Fruit fly (Drosophila melanogaster) whole organism, embryonic: ENCODE measurements around the gene Ufd4.
A peak's percentile ranks its signal among the peaks of the same experiment; 100 is the strongest.

Source experiments
- Abd-B ChIP-seq: fragments of 200-800 bp; sonication (Bioruptor generic); optimal IDR thresholded peaks from 2 replicates; lab custom pipeline; 2018; ENCODE audit warnings: missing biosample characterization, mild to moderate bottlenecking, missing genetic modification characterization, moderate library complexity
- Atf3 ChIP-seq: fragments of 200-800 bp; sonication (Bioruptor generic); optimal IDR thresholded peaks from 3 replicates; lab custom pipeline; 2016; ENCODE audit warnings: missing biosample characterization, missing genetic modification characterization
- Awh ChIP-seq: fragments of 200-800 bp; sonication (Bioruptor generic); IDR thresholded peaks from 2 replicates; pipeline ENCODE4, ENCODE4 v1.3.6; 2022; ENCODE audit warnings: missing biosample characterization, missing genetic modification characterization
- BEAF-32 ChIP-seq: fragments of 200-800 bp; sonication (Bioruptor generic); optimal IDR thresholded peaks from 3 replicates; lab custom pipeline; 2017; ENCODE audit warnings: missing biosample characterization, missing genetic modification characterization, mild to moderate bottlenecking, moderate library complexity, missing genetic modification reagents
- CG10267 ChIP-seq: fragments of 200-800 bp; sonication (Bioruptor generic); optimal IDR thresholded peaks from 2 replicates; lab custom pipeline; 2018; ENCODE audit warnings: missing biosample characterization, mild to moderate bottlenecking, missing genetic modification characterization, moderate library complexity
- CG10654 ChIP-seq: fragments of 200-800 bp; sonication (Bioruptor generic); optimal IDR thresholded peaks from 2 replicates; lab custom pipeline; 2016; ENCODE audit warnings: missing biosample characterization, missing genetic modification characterization
- CG11723 ChIP-seq: fragments of 200-800 bp; sonication (Bioruptor generic); optimal IDR thresholded peaks from 2 replicates; lab custom pipeline; 2017; ENCODE audit warnings: missing biosample characterization, mild to moderate bottlenecking, missing genetic modification characterization
- CG14710 ChIP-seq: fragments of 200-800 bp; sonication (Bioruptor generic); optimal IDR thresholded peaks from 3 replicates; lab custom pipeline; 2019; ENCODE audit warnings: missing biosample characterization, mild to moderate bottlenecking, missing genetic modification characterization, moderate library complexity
- CG15011 ChIP-seq: fragments of 200-800 bp; sonication (Bioruptor generic); optimal IDR thresholded peaks from 3 replicates; lab custom pipeline; 2018; ENCODE audit warnings: missing biosample characterization, mild to moderate bottlenecking, missing genetic modification characterization
- CG15073 ChIP-seq: fragments of 200-800 bp; sonication (Bioruptor generic); optimal IDR thresholded peaks from 2 replicates; lab custom pipeline; 2016; ENCODE audit warnings: missing biosample characterization, missing genetic modification characterization
- CG15514 ChIP-seq: fragments of 200-800 bp; sonication (Bioruptor generic); optimal IDR thresholded peaks from 3 replicates; lab custom pipeline; 2017; ENCODE audit warnings: missing biosample characterization, missing genetic modification characterization, mild to moderate bottlenecking, moderate library complexity, missing genetic modification reagents
- CG1647 ChIP-seq: fragments of 200-800 bp; sonication (Bioruptor generic); optimal IDR thresholded peaks from 3 replicates; lab custom pipeline; 2016; ENCODE audit warnings: missing biosample characterization, missing genetic modification characterization
- CG16779 ChIP-seq: fragments of 200-800 bp; sonication (Bioruptor generic); IDR thresholded peaks from 2 replicates; pipeline ENCODE4 v1.3.6; 2022; ENCODE audit warnings: missing biosample characterization, missing genetic modification characterization
- CG17328 ChIP-seq: fragments of 200-800 bp; sonication (Bioruptor generic); IDR thresholded peaks from 2 replicates; pipeline ENCODE4 v1.3.6; 2022; ENCODE audit warnings: missing biosample characterization, missing genetic modification characterization
- CG18476 ChIP-seq: fragments of 200-800 bp; sonication (Bioruptor generic); optimal IDR thresholded peaks from 2 replicates; lab custom pipeline; 2016; ENCODE audit warnings: missing biosample characterization, mild to moderate bottlenecking, missing genetic modification characterization
- CG4360 ChIP-seq: fragments of 200-800 bp; sonication (Bioruptor generic); IDR thresholded peaks from 2 replicates; pipeline ENCODE4 v1.3.6; 2022; ENCODE audit warnings: missing biosample characterization, missing genetic modification characterization
- CG4854 ChIP-seq: fragments of 200-800 bp; sonication (Bioruptor generic); optimal IDR thresholded peaks from 2 replicates; lab custom pipeline; 2016; ENCODE audit warnings: missing biosample characterization, missing genetic modification characterization, inconsistent platforms
- CG6272 ChIP-seq: fragments of 200-800 bp; sonication (Bioruptor generic); IDR thresholded peaks from 2 replicates; pipeline ENCODE4 v1.3.6; 2022; ENCODE audit warnings: missing biosample characterization, missing genetic modification characterization
- CG6765 ChIP-seq: fragments of 200-800 bp; sonication (Bioruptor generic); optimal IDR thresholded peaks from 3 replicates; lab custom pipeline; 2017; ENCODE audit warnings: missing biosample characterization, mild to moderate bottlenecking, missing genetic modification characterization
- CG6791 ChIP-seq: fragments of 200-800 bp; sonication (Bioruptor generic); IDR thresholded peaks from 3 replicates; pipeline ENCODE4 v1.3.6; 2022; ENCODE audit warnings: missing biosample characterization, missing genetic modification characterization; ENCODE audit not compliant: partially characterized antibody
- CG9437 ChIP-seq: fragments of 200-800 bp; sonication (Bioruptor generic); optimal IDR thresholded peaks from 2 replicates; lab custom pipeline; 2018; ENCODE audit warnings: missing biosample characterization, mild to moderate bottlenecking, missing genetic modification characterization
- CG9817 ChIP-seq: fragments of 200-800 bp; sonication (Bioruptor generic); optimal IDR thresholded peaks from 2 replicates; lab custom pipeline; 2018; ENCODE audit warnings: missing biosample characterization, mild to moderate bottlenecking, missing genetic modification characterization, moderate library complexity
- Deaf1 ChIP-seq: fragments of 200-800 bp; optimal IDR thresholded peaks from 3 replicates; lab custom pipeline; 2019; ENCODE audit warnings: missing biosample characterization, mild to moderate bottlenecking, missing genetic modification characterization, moderate library complexity
- Dip3 ChIP-seq: fragments of 200-800 bp; sonication (Bioruptor generic); optimal IDR thresholded peaks from 3 replicates; lab custom pipeline; 2016; ENCODE audit warnings: missing biosample characterization, missing genetic modification characterization
- Drgx ChIP-seq: fragments of 200-800 bp; sonication (Bioruptor generic); IDR thresholded peaks from 2 replicates; pipeline ENCODE4 v1.3.6; 2022; ENCODE audit warnings: missing biosample characterization, missing genetic modification characterization
- Ets65A ChIP-seq: fragments of 200-800 bp; sonication (Bioruptor generic); peaks from one replicate; lab custom pipeline; 2016; ENCODE audit warnings: missing biosample characterization, missing genetic modification characterization
- Ets97D ChIP-seq: fragments of 200-800 bp; sonication (Bioruptor generic); optimal IDR thresholded peaks from 3 replicates; lab custom pipeline; 2016; ENCODE audit warnings: missing biosample characterization, missing genetic modification characterization
- Fer1 ChIP-seq: fragments of 200-800 bp; sonication (Bioruptor generic); optimal IDR thresholded peaks from 2 replicates; lab custom pipeline; 2017; ENCODE audit warnings: missing biosample characterization, mild to moderate bottlenecking, missing genetic modification characterization
- Fer2 ChIP-seq: fragments of 200-800 bp; sonication (Bioruptor generic); optimal IDR thresholded peaks from 2 replicates; lab custom pipeline; 2018; ENCODE audit warnings: missing biosample characterization, mild to moderate bottlenecking, missing genetic modification characterization, moderate library complexity
- GATAe ChIP-seq: fragments of 200-800 bp; sonication (Bioruptor generic); conservative IDR thresholded peaks from 2 replicates; pipeline ENCODE4 v1.3.6; 2022; ENCODE audit warnings: missing biosample characterization, missing genetic modification characterization
- Jarid2 ChIP-seq: fragments of 200-800 bp; sonication (Bioruptor generic); optimal IDR thresholded peaks from 3 replicates; lab custom pipeline; 2017; ENCODE audit warnings: mild to moderate bottlenecking, missing biosample characterization, missing genetic modification reagents, missing genetic modification characterization
- MBD-R2 ChIP-seq: fragments of 200-800 bp; sonication (Bioruptor generic); IDR thresholded peaks from 2 replicates; pipeline ENCODE4 v1.3.6; 2022; ENCODE audit warnings: missing biosample characterization, missing genetic modification characterization
- Optix ChIP-seq: fragments of 200-800 bp; sonication (Bioruptor generic); IDR thresholded peaks from 3 replicates; pipeline ENCODE4 v1.3.6; 2022; ENCODE audit warnings: missing biosample characterization, missing genetic modification characterization
- Trl ChIP-seq, 3 experiments: fragments of >200 bp in 2 of 3; fragments of 200-800 bp in 1 of 3; sonication (Bioruptor generic) in 1 of 3; optimal IDR thresholded peaks; 2 replicates in 1 of 3; 3 replicates in 2 of 3; lab custom pipeline; 2016 to 2017; ENCODE audit warnings: missing biosample characterization in 1 of 3, missing genetic modification characterization in 1 of 3
- Xrp1 ChIP-seq: fragments of 200-800 bp; sonication (Bioruptor generic); IDR thresholded peaks from 2 replicates; pipeline ENCODE4 v1.3.6; 2022; ENCODE audit warnings: missing biosample characterization, missing genetic modification characterization
- YL-1 ChIP-seq: fragments of 200-800 bp; sonication (Bioruptor generic); optimal IDR thresholded peaks from 3 replicates; lab custom pipeline; 2017; ENCODE audit warnings: missing biosample characterization, mild to moderate bottlenecking, missing genetic modification characterization
- aop ChIP-seq: fragments of 200-800 bp; sonication (Bioruptor generic); IDR thresholded peaks from 2 replicates; pipeline ENCODE4 v1.3.6; 2022; ENCODE audit warnings: missing biosample characterization, missing genetic modification characterization
- bsh ChIP-seq, 2 experiments: fragments of 200-800 bp; sonication (Bioruptor generic); optimal IDR thresholded peaks; 2 replicates each; lab custom pipeline; 2017 to 2018; ENCODE audit warnings: mild to moderate bottlenecking in 2 of 2, missing biosample characterization in 2 of 2, missing genetic modification characterization in 2 of 2, moderate library complexity in 1 of 2
- crol ChIP-seq: fragments of 200-800 bp; sonication (Bioruptor generic); IDR thresholded peaks from 2 replicates; pipeline ENCODE4 v1.3.6; 2022; ENCODE audit warnings: missing biosample characterization, missing genetic modification characterization
- ems ChIP-seq: fragments of 200-800 bp; sonication (Bioruptor generic); optimal IDR thresholded peaks from 3 replicates; lab custom pipeline; 2016; ENCODE audit warnings: missing biosample characterization, missing genetic modification characterization
- exex ChIP-seq: fragments of 200-800 bp; sonication (Bioruptor generic); optimal IDR thresholded peaks from 4 replicates; lab custom pipeline; 2018; ENCODE audit warnings: missing biosample characterization, mild to moderate bottlenecking, missing genetic modification characterization, moderate library complexity
- fd96Cb ChIP-seq: fragments of 200-800 bp; sonication (Bioruptor generic); optimal IDR thresholded peaks from 2 replicates; lab custom pipeline; 2018; ENCODE audit warnings: missing biosample characterization, mild to moderate bottlenecking, missing genetic modification characterization, moderate library complexity
- gcm2 ChIP-seq: fragments of 200-800 bp; sonication (Bioruptor generic); optimal IDR thresholded peaks from 2 replicates; lab custom pipeline; 2016; ENCODE audit warnings: missing biosample characterization, missing genetic modification characterization
- hth ChIP-seq: fragments of >200 bp; optimal IDR thresholded peaks from 2 replicates; lab custom pipeline; 2017; ENCODE audit warnings: inconsistent platforms
- nom ChIP-seq: fragments of 200-800 bp; sonication (Bioruptor generic); optimal IDR thresholded peaks from 2 replicates; lab custom pipeline; 2017; ENCODE audit warnings: missing biosample characterization, missing genetic modification characterization, mild to moderate bottlenecking, moderate library complexity, missing genetic modification reagents
- ranshi ChIP-seq: fragments of 200-800 bp; sonication (Bioruptor generic); IDR thresholded peaks from 2 replicates; pipeline ENCODE4 v1.3.6; 2022; ENCODE audit warnings: missing biosample characterization, missing genetic modification characterization
- rib ChIP-seq: fragments of 200-800 bp; sonication (Bioruptor generic); IDR thresholded peaks from 2 replicates; pipeline ENCODE4 v1.3.6; 2022; ENCODE audit warnings: missing biosample characterization, missing genetic modification characterization
- salm ChIP-seq: fragments of 200-800 bp; sonication (Bioruptor generic); optimal IDR thresholded peaks from 2 replicates; lab custom pipeline; 2018; ENCODE audit warnings: missing biosample characterization, mild to moderate bottlenecking, missing genetic modification characterization
- scrt ChIP-seq: fragments of 200-800 bp; sonication (Bioruptor generic); optimal IDR thresholded peaks from 2 replicates; lab custom pipeline; 2018; ENCODE audit warnings: missing biosample characterization, mild to moderate bottlenecking, missing genetic modification characterization, moderate library complexity
- slp2 ChIP-seq: fragments of 200-800 bp; sonication (Bioruptor generic); optimal IDR thresholded peaks from 2 replicates; lab custom pipeline; 2016; ENCODE audit warnings: missing biosample characterization, missing genetic modification characterization
- tin ChIP-seq: fragments of 200-800 bp; sonication (Bioruptor generic); optimal IDR thresholded peaks from 3 replicates; lab custom pipeline; 2016; ENCODE audit warnings: missing biosample characterization, missing genetic modification characterization
- vfl ChIP-seq: fragments of 200-800 bp; sonication (Bioruptor generic); optimal IDR thresholded peaks from 2 replicates; lab custom pipeline; 2016; ENCODE audit warnings: missing biosample characterization, missing genetic modification characterization

Gene Ufd4

DNA sequence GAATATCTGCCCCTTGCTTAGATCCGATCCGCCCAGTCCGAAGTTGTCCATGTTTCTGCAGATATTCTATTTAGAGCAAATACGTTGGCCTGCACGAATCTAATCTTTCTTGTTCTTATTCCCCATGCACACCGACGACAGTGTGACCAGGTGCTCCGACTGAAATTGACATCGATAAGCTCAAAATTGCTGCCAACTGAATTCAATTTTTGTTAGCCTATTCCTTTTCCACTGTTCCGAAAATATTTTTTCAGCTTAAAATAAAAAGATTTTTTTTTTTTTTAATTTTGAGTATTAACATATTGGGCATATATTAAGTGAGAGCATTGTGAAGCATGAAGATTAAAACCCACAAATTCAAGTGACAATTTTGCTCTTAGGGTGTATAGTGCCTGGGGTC lies 11.6 kb upstream of the Ufd4 start, which contains the start of gene nmd (continued):
- TF ChIP-seq Atf3 (GFP tag; lab: Kevin White, UChicago), result no peak
- peak; percentile 82 for TF ChIP-seq CG15514 (GFP tag; lab: Kevin White, UChicago)
- TF ChIP-seq Awh (GFP tag; lab: Robert Waterston, UW), result 0 out of 2 replicates have a peak, but pooled peaks have one; percentile 28
- peak; percentile 50 for TF ChIP-seq Fer1 (GFP tag; lab: Kevin White, UChicago)
- TF ChIP-seq exex (tag; lab: Kevin White, UChicago), result no peak
- TF ChIP-seq Jarid2, result no peak
- no peak for TF ChIP-seq CG6765
- TF ChIP-seq CG11723 (GFP tag; lab: Kevin White, UChicago), result no peak
- no peak for TF ChIP-seq Drgx (GFP tag; lab: Robert Waterston, UW)
- no peak for TF ChIP-seq Optix (GFP tag; lab: Robert Waterston, UW)
- peak; percentile 41 for TF ChIP-seq BEAF-32 (GFP tag; lab: Kevin White, UChicago)
- no peak for TF ChIP-seq CG1647
- TF ChIP-seq Xrp1, result no peak
- TF ChIP-seq rib (GFP tag; lab: Robert Waterston, UW), result no peak
- no peak for TF ChIP-seq ranshi
- TF ChIP-seq aop (GFP tag; lab: Robert Waterston, UW), result no peak
- TF ChIP-seq Fer2, result no peak
- TF ChIP-seq CG6791 (GFP tag; lab: Robert Waterston, UW), result 0 out of 3 replicates have a peak, but pooled peaks have one; percentile 22
- peak; percentile 16 for TF ChIP-seq CG9817 (tag; lab: Kevin White, UChicago)
- TF ChIP-seq CG6272, result no peak
- TF ChIP-seq nom (GFP tag; lab: Kevin White, UChicago), result peak; percentile 24
- TF ChIP-seq CG14710, result peak; percentile 42
- TF ChIP-seq scrt, result no peak
- peak; percentile 48 for TF ChIP-seq Ets97D (GFP tag; lab: Kevin White, UChicago)
- peak; percentile 60 for TF ChIP-seq Ets65A (GFP tag; lab: Kevin White, UChicago)
- no peak for TF ChIP-seq Deaf1 (tag; lab: Kevin White, UChicago)
- TF ChIP-seq CG10267 (tag; lab: Kevin White, UChicago), result peak; percentile 14
- TF ChIP-seq CG4360 (GFP tag; lab: Robert Waterston, UW), result no peak
- no peak for TF ChIP-seq Dip3 (GFP tag; lab: Kevin White, UChicago)
- no peak for TF ChIP-seq bsh (GFP tag; optimal IDR thresholded peaks at IDR 0.05; lab: Kevin White, UChicago)
- TF ChIP-seq Trl (optimal IDR thresholded peaks at IDR 0.05; lab: Kevin White, UChicago), result no peak
- no peak for TF ChIP-seq Trl (GFP tag; optimal IDR thresholded peaks at IDR 0.05; lab: Kevin White, UChicago)
- TF ChIP-seq CG15011 (GFP tag; lab: Kevin White, UChicago), result no peak
- TF ChIP-seq CG18476 (GFP tag; lab: Kevin White, UChicago), result no peak
- no peak for TF ChIP-seq slp2 (GFP tag; lab: Kevin White, UChicago)
- peak; percentile 89 for TF ChIP-seq MBD-R2 (GFP tag; lab: Robert Waterston, UW)
- no peak; the same call in 1 of the 2 replicates for TF ChIP-seq CG17328
- no peak for TF ChIP-seq crol (GFP tag; lab: Robert Waterston, UW)
- TF ChIP-seq CG9437, result no peak
- no peak for TF ChIP-seq GATAe (GFP tag; lab: Robert Waterston, UW)
- TF ChIP-seq salm (tag; lab: Kevin White, UChicago), result no peak
- TF ChIP-seq Abd-B, result no peak
- no peak for TF ChIP-seq vfl
- TF ChIP-seq tin, result no peak
- TF ChIP-seq YL-1 (GFP tag; lab: Kevin White, UChicago), result peak; percentile 64
- TF ChIP-seq gcm2 (GFP tag; lab: Kevin White, UChicago), result no peak
- TF ChIP-seq CG10654 (GFP tag; lab: Kevin White, UChicago), result peak; percentile 3
- no peak for TF ChIP-seq CG4854 (GFP tag; lab: Kevin White, UChicago)
- no peak for TF ChIP-seq CG15073 (GFP tag; lab: Kevin White, UChicago)
- no peak for TF ChIP-seq CG16779
- TF ChIP-seq ems (GFP tag; lab: Kevin White, UChicago), result no peak
- no peak for TF ChIP-seq hth (lab: Kevin White, UChicago)
- no peak for TF ChIP-seq fd96Cb (tag; lab: Kevin White, UChicago)
